Worm (Caenorhabditis elegans) whole organism, late embryonic: ENCODE measurements around the gene Y81G3A.1.
"Not testable (repeated sequence)": the region's sequence is repeated elsewhere in the genome, so short reads cannot be mapped to it uniquely, and the experiment has no call there.

ENCODE experiments used
- ets-4 ChIP-seq: sonication (generic microtip); optimal IDR thresholded peaks from 2 replicates; lab custom pipeline; 2016; ENCODE audit warnings: missing genetic modification characterization, missing compliant biosample characterization
- hlh-30 ChIP-seq: sonication (generic microtip); optimal IDR thresholded peaks from 2 replicates; lab custom pipeline; 2017; ENCODE audit warnings: antibody characterized with exemption, missing genetic modification characterization, missing compliant biosample characterization; ENCODE audit not compliant: insufficient read depth
- nhr-11 ChIP-seq: fragments of 150-350 bp; optimal IDR thresholded peaks from 2 replicates; lab custom pipeline; 2014; ENCODE audit warnings: missing biosample characterization, missing genetic modification characterization
- tbx-2 ChIP-seq: sonication (generic microtip); optimal IDR thresholded peaks from 2 replicates; lab custom pipeline; 2016; ENCODE audit warnings: missing genetic modification characterization, missing compliant biosample characterization
- unc-55 ChIP-seq: sonication (generic microtip); optimal IDR thresholded peaks from 2 replicates; lab custom pipeline; 2017; ENCODE audit warnings: missing biosample characterization, missing genetic modification reagents, missing genetic modification characterization

- TF ChIP-seq hlh-30; ets-4 (tag; lab: Kevin White, UChicago); nhr-11 (tag; lab: Kevin White, UChicago); unc-55; tbx-2 (tag; lab: Kevin White, UChicago): not testable (repeated sequence)
These were observed 3.1 kb downstream of the Y81G3A.1 start, which contains the start of gene Y81G3A.2 for ce11 chrII:13080607-13081006.
